Worm (Caenorhabditis elegans): Measurements from ENCODE around the gene K03H1.9.

K03H1.9 gene

ce11 chrIII:9946806-9947419 lies 5.6 kb upstream of the K03H1.9 start, which contains the start of gene K03H1.7:
Gene K03H1.7, plus strand, starts transcription at chrIII:9947405.
- peak; percentile 50 for TF ChIP-seq madf-8 (GFP tag; conservative IDR thresholded peaks at IDR 0.05)
- TF ChIP-seq lin-40 (tag; optimal IDR thresholded peaks at IDR 0.05), result no peak
- peak; percentile 62; the same call in 1 of the 2 replicates for TF ChIP-seq ceh-91 (GFP tag; IDR thresholded peaks at IDR 0.05)
- TF ChIP-seq nfya-1 (tag; optimal IDR thresholded peaks at IDR 0.05; ENCODE audit: borderline replicate concordance, insufficient read depth), result no peak
- peak; percentile 21 for TF ChIP-seq efl-1 (GFP tag; optimal IDR thresholded peaks at IDR 0.05)
- TF ChIP-seq dox-1 (GFP tag; IDR thresholded peaks at IDR 0.05), result 0 out of 2 replicates have a peak, but pooled peaks have one; percentile 7
- peak; percentile 50 for TF ChIP-seq F33H1.4 (GFP tag; IDR thresholded peaks at IDR 0.05)
- TF ChIP-seq madf-6 (GFP tag; IDR thresholded peaks at IDR 0.05), result 0 out of 2 replicates have a peak, but pooled peaks have one; percentile 22
- TF ChIP-seq aptf-3 (GFP tag; IDR thresholded peaks at IDR 0.05), result no peak
- peak; percentile 89 for TF ChIP-seq lsl-1 (GFP tag; optimal IDR thresholded peaks at IDR 0.05)
- TF ChIP-seq K12H6.12 (tag; optimal IDR thresholded peaks at IDR 0.05), result no peak
- no peak for TF ChIP-seq nhr-179 (tag; optimal IDR thresholded peaks at IDR 0.05)
- no peak for TF ChIP-seq hmg-20 (GFP tag; IDR thresholded peaks at IDR 0.05)
- no peak for TF ChIP-seq Y95B8A.8 (GFP tag; IDR thresholded peaks at IDR 0.05)
- peak; percentile 53 for TF ChIP-seq xnd-1 (tag; optimal IDR thresholded peaks at IDR 0.05)
- no peak for TF ChIP-seq nhr-27 (tag; optimal IDR thresholded peaks at IDR 0.05)
- TF ChIP-seq dpl-1 (GFP tag; optimal IDR thresholded peaks at IDR 0.05), result no peak
- no peak for TF ChIP-seq B0336.3 (GFP tag; IDR thresholded peaks at IDR 0.05)
- no peak for TF ChIP-seq hsf-1 (GFP tag; IDR thresholded peaks at IDR 0.05)

- TF ChIP-seq T26A5.8 (tag; optimal IDR thresholded peaks at IDR 0.05), result no peak
- no peak for TF ChIP-seq ccch-3 (GFP tag; optimal IDR thresholded peaks at IDR 0.05)
- TF ChIP-seq tbx-9 (tag; optimal IDR thresholded peaks at IDR 0.05; ENCODE audit: borderline replicate concordance), result no peak
- TF ChIP-seq snpc-4 (GFP tag; optimal IDR thresholded peaks at IDR 0.05), result no peak
- TF ChIP-seq snpc-4 (tag; optimal IDR thresholded peaks at IDR 0.05), result no peak
- TF ChIP-seq ceh-40 (GFP tag; IDR thresholded peaks at IDR 0.05), result no peak
- TF ChIP-seq ztf-26 (tag; optimal IDR thresholded peaks at IDR 0.05), result no peak
- TF ChIP-seq F49E8.2 (tag; optimal IDR thresholded peaks at IDR 0.05; ENCODE audit: insufficient read depth), result no peak
- no peak for TF ChIP-seq hmg-20 (GFP tag; IDR thresholded peaks at IDR 0.05)
- TF ChIP-seq sea-2 (GFP tag; IDR thresholded peaks at IDR 0.05), result no peak
- TF ChIP-seq B0261.1 (tag; optimal IDR thresholded peaks at IDR 0.05), result no peak
- no peak for TF ChIP-seq lin-54 (GFP tag; optimal IDR thresholded peaks at IDR 0.05)
- TF ChIP-seq sdz-38 (tag; optimal IDR thresholded peaks at IDR 0.05), result no peak
- no peak for TF ChIP-seq die-1 (tag; optimal IDR thresholded peaks at IDR 0.05)
- TF ChIP-seq let-607 (tag; optimal IDR thresholded peaks at IDR 0.05), result no peak
- TF ChIP-seq B0019.2 (GFP tag; conservative IDR thresholded peaks at IDR 0.05), result no peak
- no peak for TF ChIP-seq F10E7.11 (tag; optimal IDR thresholded peaks at IDR 0.05)
- no peak for TF ChIP-seq lin-40 (tag; optimal IDR thresholded peaks at IDR 0.05)
Measured at ce11 chrIII:9944723-9945122, 3.4 kb upstream of the K03H1.9 start, which contains the start of gene gln-2. Gene gln-2, minus strand, starts transcription at chrIII:9944823.

- TF ChIP-seq nhr-179 (tag; optimal IDR thresholded peaks at IDR 0.05), result no peak
- TF ChIP-seq lin-26 (GFP tag; IDR thresholded peaks at IDR 0.05), result no peak
- TF ChIP-seq repo-1 (tag; optimal IDR thresholded peaks at IDR 0.05), result no peak
- peak; percentile 64 for TF ChIP-seq nhr-80 (tag; optimal IDR thresholded peaks at IDR 0.05)
- no peak for TF ChIP-seq hlh-26 (GFP tag; conservative IDR thresholded peaks at IDR 0.05)
- TF ChIP-seq ztf-3 (GFP tag; optimal IDR thresholded peaks at IDR 0.05), result no peak
- no peak for TF ChIP-seq aptf-3 (GFP tag; IDR thresholded peaks at IDR 0.05)
- TF ChIP-seq ztf-22 (GFP tag; optimal IDR thresholded peaks at IDR 0.05), result no peak
- TF ChIP-seq unc-130 (GFP tag; optimal IDR thresholded peaks at IDR 0.05), result no peak
- no peak for TF ChIP-seq cebp-1 (GFP tag; IDR thresholded peaks at IDR 0.05)
- peak; percentile 45 for TF ChIP-seq cebp-1 (tag; optimal IDR thresholded peaks at IDR 0.05)
- TF ChIP-seq hmg-20 (GFP tag; IDR thresholded peaks at IDR 0.05), result no peak
- TF ChIP-seq C06A6.2 (GFP tag; conservative IDR thresholded peaks at IDR 0.05), result no peak
Measured at ce11 chrIII:9932091-9932490, 9.2 kb downstream of the K03H1.9 start, which contains the start of gene dec-7. Gene dec-7, plus strand, starts transcription at chrIII:9932398.

Data from whole organism, young adult.